Fruit fly (Drosophila melanogaster) whole organism, prepupa: ENCODE results near the gene CG33235.

Experiments
- Blimp-1 ChIP-seq: fragments of 200-800 bp; sonication (Bioruptor generic); optimal IDR thresholded peaks from 3 replicates; lab custom pipeline; 2017; ENCODE audit warnings: missing biosample characterization, missing genetic modification characterization, mild to moderate bottlenecking, moderate library complexity, missing genetic modification reagents
- CG10631 ChIP-seq: fragments of 200-800 bp; sonication (Bioruptor generic); optimal IDR thresholded peaks from 2 replicates; lab custom pipeline; 2016; ENCODE audit warnings: missing biosample characterization, missing genetic modification characterization
- CG10669 ChIP-seq: fragments of 200-800 bp; sonication (Bioruptor generic); optimal IDR thresholded peaks from 3 replicates; lab custom pipeline; 2018; ENCODE audit warnings: missing biosample characterization, mild to moderate bottlenecking, missing genetic modification characterization, moderate library complexity
- CG11294 ChIP-seq: fragments of 200-800 bp; sonication (Bioruptor generic); IDR thresholded peaks from 2 replicates; pipeline ENCODE4 v1.3.6; 2022; ENCODE audit warnings: missing biosample characterization, missing genetic modification characterization
- CG11762 ChIP-seq: fragments of 200-800 bp; sonication (Bioruptor generic); optimal IDR thresholded peaks from 3 replicates; lab custom pipeline; 2016; ENCODE audit warnings: missing biosample characterization, missing genetic modification characterization; ENCODE audit not compliant: insufficient read depth
- CG15336 ChIP-seq: fragments of 200-800 bp; sonication (Bioruptor generic); IDR thresholded peaks from 2 replicates; pipeline ENCODE4 v1.3.6; 2022; ENCODE audit warnings: missing biosample characterization, missing genetic modification characterization
- CG1621 ChIP-seq: fragments of 200-800 bp; sonication (Bioruptor generic); optimal IDR thresholded peaks from 3 replicates; lab custom pipeline; 2018; ENCODE audit warnings: missing biosample characterization, mild to moderate bottlenecking, missing genetic modification characterization
- CG16779 ChIP-seq: fragments of 200-800 bp; sonication (Bioruptor generic); optimal IDR thresholded peaks from 3 replicates; lab custom pipeline; 2017; ENCODE audit warnings: missing biosample characterization, mild to moderate bottlenecking, missing genetic modification characterization
- CG32006 ChIP-seq: fragments of 200-800 bp; sonication (Bioruptor generic); optimal IDR thresholded peaks from 3 replicates; lab custom pipeline; 2017; ENCODE audit warnings: missing biosample characterization, mild to moderate bottlenecking, missing genetic modification characterization
- CG4318 ChIP-seq: fragments of 200-800 bp; sonication (Bioruptor generic); optimal IDR thresholded peaks from 3 replicates; lab custom pipeline; 2017; ENCODE audit warnings: missing biosample characterization, mild to moderate bottlenecking, missing genetic modification characterization
- CG6276 ChIP-seq: fragments of 200-800 bp; sonication (Bioruptor generic); optimal IDR thresholded peaks from 2 replicates; lab custom pipeline; 2017; ENCODE audit warnings: missing biosample characterization, mild to moderate bottlenecking, missing genetic modification characterization
- CG6792 ChIP-seq: fragments of 200-800 bp; sonication (Bioruptor generic); optimal IDR thresholded peaks from 3 replicates; lab custom pipeline; 2016; ENCODE audit warnings: missing biosample characterization, missing genetic modification characterization
- CG6808 ChIP-seq: fragments of 200-800 bp; sonication (Bioruptor generic); optimal IDR thresholded peaks from 3 replicates; lab custom pipeline; 2017; ENCODE audit warnings: missing biosample characterization, missing genetic modification characterization, mild to moderate bottlenecking, moderate library complexity, missing genetic modification reagents
- CG7368 ChIP-seq: fragments of 200-800 bp; sonication (Bioruptor generic); optimal IDR thresholded peaks from 3 replicates; lab custom pipeline; 2016; ENCODE audit warnings: missing biosample characterization, missing genetic modification characterization
- CG8119 ChIP-seq: fragments of 200-800 bp; sonication (Bioruptor generic); IDR thresholded peaks from 3 replicates; pipeline ENCODE4 v1.3.6; 2022; ENCODE audit warnings: missing biosample characterization, missing genetic modification characterization
- CG8319 ChIP-seq: fragments of 200-800 bp; sonication (Bioruptor generic); optimal IDR thresholded peaks from 3 replicates; lab custom pipeline; 2016; ENCODE audit warnings: missing biosample characterization, missing genetic modification characterization
- CG8632 ChIP-seq: fragments of 200-800 bp; sonication (Bioruptor generic); optimal IDR thresholded peaks from 3 replicates; lab custom pipeline; 2016; ENCODE audit warnings: missing biosample characterization, missing genetic modification characterization
- CG9139 ChIP-seq: fragments of 200-800 bp; sonication (Bioruptor generic); optimal IDR thresholded peaks from 3 replicates; lab custom pipeline; 2017; ENCODE audit warnings: missing biosample characterization, mild to moderate bottlenecking, missing genetic modification characterization
- Eip78C ChIP-seq: fragments of 200-800 bp; sonication (Bioruptor generic); peaks from one replicate; lab custom pipeline; 2016; ENCODE audit warnings: missing biosample characterization, missing genetic modification characterization
- Eip93F ChIP-seq: fragments of 200-800 bp; sonication (Bioruptor generic); optimal IDR thresholded peaks from 2 replicates; lab custom pipeline; 2016; ENCODE audit warnings: missing biosample characterization, mild to moderate bottlenecking, missing genetic modification characterization
- Ets21C ChIP-seq: fragments of 200-800 bp; sonication (Bioruptor generic); optimal IDR thresholded peaks from 3 replicates; lab custom pipeline; 2016; ENCODE audit warnings: missing biosample characterization, missing genetic modification characterization
- Ets96B ChIP-seq: fragments of 200-800 bp; optimal IDR thresholded peaks from 2 replicates; lab custom pipeline; 2019; ENCODE audit warnings: missing biosample characterization, mild to moderate bottlenecking, missing genetic modification characterization, moderate library complexity
- Gug ChIP-seq: fragments of 200-800 bp; sonication (Bioruptor generic); IDR thresholded peaks from 2 replicates; pipeline ENCODE4 v1.3.6; 2022; ENCODE audit warnings: missing biosample characterization, missing genetic modification characterization
- Hr38 ChIP-seq: sonication (Bioruptor generic); optimal IDR thresholded peaks from 2 replicates; lab custom pipeline; 2016; ENCODE audit warnings: missing biosample characterization, missing genetic modification characterization
- Hr39 ChIP-seq: fragments of 200-800 bp; sonication (Bioruptor generic); optimal IDR thresholded peaks from 2 replicates; lab custom pipeline; 2016; ENCODE audit warnings: missing biosample characterization, missing genetic modification characterization
- Hr4 ChIP-seq: fragments of 200-800 bp; sonication (Bioruptor generic); optimal IDR thresholded peaks from 3 replicates; lab custom pipeline; 2016; ENCODE audit warnings: missing biosample characterization, missing genetic modification characterization
- Lpt ChIP-seq: fragments of 200-800 bp; sonication (Bioruptor generic); optimal IDR thresholded peaks from 3 replicates; lab custom pipeline; 2016; ENCODE audit warnings: missing biosample characterization, missing genetic modification characterization
- Met ChIP-seq: fragments of 200-800 bp; sonication (Bioruptor generic); optimal IDR thresholded peaks from 3 replicates; lab custom pipeline; 2016; ENCODE audit warnings: missing biosample characterization, missing genetic modification characterization
- OdsH ChIP-seq: fragments of 200-800 bp; sonication (Bioruptor generic); optimal IDR thresholded peaks from 3 replicates; lab custom pipeline; 2016; ENCODE audit warnings: missing biosample characterization, missing genetic modification characterization
- Smox ChIP-seq: fragments of 200-800 bp; sonication (Bioruptor generic); optimal IDR thresholded peaks from 3 replicates; lab custom pipeline; 2016; ENCODE audit warnings: missing biosample characterization, missing genetic modification characterization
- Sox102F ChIP-seq: fragments of 200-800 bp; sonication (Bioruptor generic); optimal IDR thresholded peaks from 2 replicates; lab custom pipeline; 2016; ENCODE audit warnings: missing biosample characterization, mild to moderate bottlenecking, missing genetic modification characterization
- Sox14 ChIP-seq: fragments of 200-800 bp; sonication (Bioruptor generic); optimal IDR thresholded peaks from 3 replicates; lab custom pipeline; 2016; ENCODE audit warnings: missing biosample characterization, missing genetic modification characterization
- Sox15 ChIP-seq: fragments of 200-800 bp; sonication (Bioruptor generic); optimal IDR thresholded peaks from 3 replicates; lab custom pipeline; 2016; ENCODE audit warnings: missing biosample characterization, missing genetic modification characterization
- achi ChIP-seq: fragments of 200-800 bp; sonication (Bioruptor generic); optimal IDR thresholded peaks from 3 replicates; lab custom pipeline; 2016; ENCODE audit warnings: missing biosample characterization, missing genetic modification characterization
- acj6 ChIP-seq: fragments of 200-800 bp; sonication (Bioruptor generic); optimal IDR thresholded peaks from 3 replicates; lab custom pipeline; 2016; ENCODE audit warnings: missing biosample characterization, missing genetic modification characterization
- cyc ChIP-seq: fragments of 200-800 bp; sonication (Bioruptor generic); optimal IDR thresholded peaks from 3 replicates; lab custom pipeline; 2016; ENCODE audit warnings: missing biosample characterization, missing genetic modification characterization
- dac ChIP-seq: fragments of 200-800 bp; sonication (Bioruptor generic); optimal IDR thresholded peaks from 2 replicates; lab custom pipeline; 2017; ENCODE audit warnings: missing biosample characterization, mild to moderate bottlenecking, missing genetic modification characterization
- dsx ChIP-seq: fragments of 200-800 bp; optimal IDR thresholded peaks from 3 replicates; lab custom pipeline; 2019; ENCODE audit warnings: missing biosample characterization, mild to moderate bottlenecking, missing genetic modification characterization, moderate library complexity; ENCODE audit not compliant: poor library complexity, severe bottlenecking
- eg ChIP-seq: fragments of 200-800 bp; sonication (Bioruptor generic); IDR thresholded peaks from 3 replicates; pipeline ENCODE4 v1.3.6; 2022; ENCODE audit warnings: missing biosample characterization, missing genetic modification characterization
- esn ChIP-seq: fragments of 200-800 bp; sonication (Bioruptor generic); optimal IDR thresholded peaks from 2 replicates; lab custom pipeline; 2016; ENCODE audit warnings: missing biosample characterization, mild to moderate bottlenecking, missing genetic modification characterization, moderate library complexity
- fd85E ChIP-seq: fragments of 200-800 bp; sonication (Bioruptor generic); optimal IDR thresholded peaks from 3 replicates; lab custom pipeline; 2016; ENCODE audit warnings: missing biosample characterization, missing genetic modification characterization
- fkh ChIP-seq: fragments of 200-800 bp; sonication (Bioruptor generic); optimal IDR thresholded peaks from 3 replicates; lab custom pipeline; 2017; ENCODE audit warnings: missing biosample characterization, mild to moderate bottlenecking, missing genetic modification characterization, moderate library complexity
- lz ChIP-seq: fragments of 200-800 bp; sonication (Bioruptor generic); optimal IDR thresholded peaks from 3 replicates; lab custom pipeline; 2016; ENCODE audit warnings: missing biosample characterization, missing genetic modification characterization
- net ChIP-seq: fragments of 200-800 bp; sonication (Bioruptor generic); optimal IDR thresholded peaks from 3 replicates; lab custom pipeline; 2016; ENCODE audit warnings: missing biosample characterization, missing genetic modification characterization
- pdm3 ChIP-seq: fragments of 200-800 bp; sonication (Bioruptor generic); optimal IDR thresholded peaks from 3 replicates; lab custom pipeline; 2016; ENCODE audit warnings: missing biosample characterization, missing genetic modification characterization
- salr ChIP-seq, 2 experiments: fragments of 200-800 bp; sonication (Bioruptor generic); optimal IDR thresholded peaks; 3 replicates each; lab custom pipeline; 2016 to 2018; ENCODE audit warnings: missing biosample characterization in 2 of 2, missing genetic modification characterization in 2 of 2, mild to moderate bottlenecking in 1 of 2
- spab ChIP-seq: fragments of 200-800 bp; sonication (Bioruptor generic); optimal IDR thresholded peaks from 2 replicates; lab custom pipeline; 2017; ENCODE audit warnings: missing biosample characterization, mild to moderate bottlenecking, missing genetic modification characterization, missing genetic modification reagents
- ss ChIP-seq, 2 experiments: fragments of 200-800 bp; sonication (Bioruptor generic); optimal IDR thresholded peaks; 2 replicates in 1 of 2; 3 replicates in 1 of 2; lab custom pipeline; 2017 to 2018; ENCODE audit warnings: mild to moderate bottlenecking in 2 of 2, missing biosample characterization in 2 of 2, missing genetic modification characterization in 2 of 2, moderate library complexity in 1 of 2
- topi ChIP-seq: fragments of 200-800 bp; sonication (Bioruptor generic); optimal IDR thresholded peaks from 3 replicates; lab custom pipeline; 2016; ENCODE audit warnings: missing biosample characterization, missing genetic modification characterization
- vri ChIP-seq: fragments of 200-800 bp; sonication (Bioruptor generic); optimal IDR thresholded peaks from 3 replicates; lab custom pipeline; 2016; ENCODE audit warnings: missing biosample characterization, mild to moderate bottlenecking, missing genetic modification characterization

Gene CG33235

DNA sequence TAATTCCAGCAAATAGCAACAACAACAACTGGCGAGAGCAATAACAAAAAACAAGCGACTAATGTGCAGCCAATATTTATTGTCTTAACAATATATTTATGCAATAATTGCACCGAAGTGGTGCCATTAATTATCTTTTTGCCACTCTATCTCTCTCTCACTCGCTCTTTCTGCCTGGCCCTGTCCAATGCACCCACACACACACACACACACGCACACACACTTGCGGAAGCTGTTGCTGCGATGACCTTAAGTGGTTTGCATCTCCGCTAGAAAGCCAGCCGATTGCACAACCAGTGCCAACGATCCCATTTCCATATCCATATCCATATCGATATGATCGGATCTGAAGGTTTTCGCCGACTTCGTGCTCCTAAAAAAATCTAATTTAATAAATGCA lies 28.8 kb upstream of the CG33235 start:
- no peak for TF ChIP-seq net (GFP tag; lab: Kevin White, UChicago)
- no peak for TF ChIP-seq CG16779 (tag; lab: Kevin White, UChicago)
- no peak for TF ChIP-seq CG8632
- TF ChIP-seq Eip78C: no peak
- TF ChIP-seq Sox102F (GFP tag; lab: Kevin White, UChicago): no peak
- TF ChIP-seq eg (GFP tag; lab: Robert Waterston, UW): no peak
- no peak for TF ChIP-seq CG8119 (GFP tag; lab: Robert Waterston, UW)
- TF ChIP-seq Met (GFP tag; lab: Kevin White, UChicago): no peak
- TF ChIP-seq CG6792 (GFP tag; lab: Kevin White, UChicago): no peak

- TF ChIP-seq eg (GFP tag; lab: Robert Waterston, UW) (peak; percentile 96), Hr38 (no peak), pdm3 (peak; percentile 61), vri (GFP tag; lab: Kevin White, UChicago) (no peak), CG4318 (GFP tag; lab: Kevin White, UChicago) (peak; percentile 80), CG9139 (no peak), Sox15 (no peak), CG11762 (GFP tag; lab: Kevin White, UChicago) (peak; percentile 18), CG6808 (no peak), CG10631 (GFP tag; lab: Kevin White, UChicago) (peak; percentile 59), esn (GFP tag; lab: Kevin White, UChicago) (no peak), CG11294 (GFP tag; lab: Robert Waterston, UW) (peak; percentile 90), CG16779 (tag; lab: Kevin White, UChicago) (peak; percentile 41), Gug (GFP tag; lab: Robert Waterston, UW) (peak; percentile 89), spab (GFP tag; lab: Kevin White, UChicago) (no peak), Hr4 (GFP tag; lab: Kevin White, UChicago) (peak; percentile 76), OdsH (peak; percentile 73), dac (peak; percentile 80), CG6276 (GFP tag; lab: Kevin White, UChicago) (peak; percentile 90), Ets21C (GFP tag; lab: Kevin White, UChicago) (no peak), cyc (GFP tag; lab: Kevin White, UChicago) (no peak), fd85E (GFP tag; lab: Kevin White, UChicago) (no peak), CG1621 (tag; lab: Kevin White, UChicago) (no peak), Eip93F (no peak), acj6 (GFP tag; lab: Kevin White, UChicago) (peak; percentile 57), Smox (GFP tag; lab: Kevin White, UChicago) (no peak), Ets96B (tag; lab: Kevin White, UChicago) (peak; percentile 33), topi (GFP tag; lab: Kevin White, UChicago) (no peak), Eip78C (peak; percentile 74), dsx (no peak), fkh (peak; percentile 3), CG32006 (GFP tag; lab: Kevin White, UChicago) (peak; percentile 88), CG8119 (GFP tag; lab: Robert Waterston, UW) (peak; percentile 90), CG15336 (GFP tag; lab: Robert Waterston, UW) (peak; percentile 92), Lpt (GFP tag; lab: Kevin White, UChicago) (peak; percentile 80), Blimp-1 (no peak), lz (GFP tag; lab: Kevin White, UChicago) (no peak), CG8319 (GFP tag; lab: Kevin White, UChicago) (no peak), Hr39 (no peak), Sox14 (GFP tag; lab: Kevin White, UChicago) (peak; percentile 24), ss (GFP tag; optimal IDR thresholded peaks at IDR 0.05; lab: Kevin White, UChicago) (no peak), CG7368 (peak; percentile 21), salr (GFP tag; optimal IDR thresholded peaks at IDR 0.05; lab: Kevin White, UChicago) (peak in 1 of 2 experiments; percentile 53), CG10669 (GFP tag; lab: Kevin White, UChicago) (peak; percentile 36), Sox102F (GFP tag; lab: Kevin White, UChicago) (no peak), achi (GFP tag; lab: Kevin White, UChicago) (peak; percentile 74)
Observed at dm6 chrX:11518435-11518834, 27.1 kb upstream of the CG33235 start.
